Worm (Caenorhabditis elegans) whole organism, mixed stage, embryonic: ENCODE measurements around the gene dpf-4.

Source experiments
- ces-1 ChIP-seq: fragments of 150-350 bp; optimal IDR thresholded peaks from 2 replicates; lab custom pipeline; 2014; ENCODE audit warnings: missing biosample characterization, missing genetic modification reagents, missing genetic modification characterization
- mls-2 ChIP-seq: sonication (generic microtip); optimal IDR thresholded peaks from 2 replicates; lab custom pipeline; 2016; ENCODE audit warnings: mild to moderate bottlenecking, missing genetic modification characterization, moderate library complexity, missing compliant biosample characterization

- TF ChIP-seq mls-2 (tag; lab: Kevin White, UChicago): no peak
- TF ChIP-seq ces-1 (GFP tag; lab: Kevin White, UChicago): no peak
These were observed 15.7 kb downstream of the dpf-4 start for ce11 chrIII:5874664-5875417.
